Fruit fly (Drosophila melanogaster): Measurements from ENCODE around the gene HP1e.

HP1e gene

DNA sequence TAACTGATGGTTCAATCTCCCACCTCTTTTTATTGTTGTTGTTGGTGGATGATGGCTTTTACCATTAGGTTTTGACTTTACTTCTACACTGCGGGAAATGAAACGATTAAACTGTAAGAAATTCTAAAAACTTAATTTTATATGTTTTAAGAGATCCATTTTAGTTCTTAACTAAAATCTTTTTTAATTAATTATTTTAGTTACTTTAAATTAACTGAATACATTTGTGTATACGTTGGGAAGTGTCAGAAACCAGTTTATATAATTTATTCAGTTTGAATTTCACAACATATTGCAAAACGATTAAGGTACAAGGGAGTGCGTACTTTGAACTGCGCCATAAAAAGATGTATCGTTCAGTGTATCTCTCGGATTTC lies 31.7 kb downstream of the HP1e start:
- TF ChIP-seq psq (GFP tag; optimal IDR thresholded peaks at IDR 0.05): peak; percentile 79
- no peak for TF ChIP-seq CrebA (GFP tag; optimal IDR thresholded peaks at IDR 0.05; ENCODE audit: borderline replicate concordance)
- TF ChIP-seq Abd-B (GFP tag; optimal IDR thresholded peaks at IDR 0.05): no peak
- TF ChIP-seq dsf (GFP tag; optimal IDR thresholded peaks at IDR 0.05; ENCODE audit: borderline replicate concordance): peak; percentile 45
- TF ChIP-seq Jra (GFP tag; optimal IDR thresholded peaks at IDR 0.05): no peak
- no peak for TF ChIP-seq Vsx2 (GFP tag; optimal IDR thresholded peaks at IDR 0.05; ENCODE audit: partially characterized antibody)
- TF ChIP-seq Rel (GFP tag; optimal IDR thresholded peaks at IDR 0.05): no peak
- no peak for TF ChIP-seq Rel (tag; optimal IDR thresholded peaks at IDR 0.05)
- TF ChIP-seq rgr (GFP tag; optimal IDR thresholded peaks at IDR 0.05): peak; percentile 74
- TF ChIP-seq brk (GFP tag; optimal IDR thresholded peaks at IDR 0.05): peak; percentile 65
- peak; percentile 77 for TF ChIP-seq OdsH (GFP tag; optimal IDR thresholded peaks at IDR 0.05)
- no peak for TF ChIP-seq Hr83 (GFP tag; optimal IDR thresholded peaks at IDR 0.05; ENCODE audit: poor library complexity, severe bottlenecking)
- TF ChIP-seq lola (GFP tag; optimal IDR thresholded peaks at IDR 0.05): no peak
- peak; percentile 87 for TF ChIP-seq sage (GFP tag; optimal IDR thresholded peaks at IDR 0.05)
- peak in 1 of 2 experiments; percentile 78 for TF ChIP-seq foxo (GFP tag; optimal IDR thresholded peaks at IDR 0.05)
- no peak for TF ChIP-seq Dif (GFP tag; optimal IDR thresholded peaks at IDR 0.05; ENCODE audit: partially characterized antibody)
- TF ChIP-seq ey (GFP tag; optimal IDR thresholded peaks at IDR 0.05): peak; percentile 54
- TF ChIP-seq usp (GFP tag; optimal IDR thresholded peaks at IDR 0.05): no peak
- peak; percentile 30 for TF ChIP-seq br (GFP tag; optimal IDR thresholded peaks at IDR 0.05)
- no peak for TF ChIP-seq N (GFP tag; optimal IDR thresholded peaks at IDR 0.05)
- TF ChIP-seq fru (GFP tag; optimal IDR thresholded peaks at IDR 0.05): peak; percentile 74
- TF ChIP-seq dmrt93B (GFP tag; optimal IDR thresholded peaks at IDR 0.05): peak; percentile 50
- TF ChIP-seq sv (GFP tag; optimal IDR thresholded peaks at IDR 0.05): peak; percentile 47
- peak; percentile 83 for TF ChIP-seq Sp1 (GFP tag; optimal IDR thresholded peaks at IDR 0.05)
- no peak for TF ChIP-seq Mio (GFP tag; optimal IDR thresholded peaks at IDR 0.05)
- peak; percentile 81 for TF ChIP-seq h (GFP tag; optimal IDR thresholded peaks at IDR 0.05)
- no peak for TF ChIP-seq GATAd (GFP tag; optimal IDR thresholded peaks at IDR 0.05)
- no peak for TF ChIP-seq Hr78 (GFP tag; optimal IDR thresholded peaks at IDR 0.05)
- TF ChIP-seq tai (GFP tag; optimal IDR thresholded peaks at IDR 0.05): no peak
- TF ChIP-seq pan (optimal IDR thresholded peaks at IDR 0.05): no peak
- no peak for TF ChIP-seq woc (GFP tag; optimal IDR thresholded peaks at IDR 0.05)
- peak; percentile 76 for TF ChIP-seq HLH106 (tag; optimal IDR thresholded peaks at IDR 0.05)
- no peak for TF ChIP-seq Dfd (GFP tag; optimal IDR thresholded peaks at IDR 0.05)
- TF ChIP-seq dl (GFP tag; optimal IDR thresholded peaks at IDR 0.05; ENCODE audit: insufficient read depth in 1 of 2, partially characterized antibody in 2 of 2): no peak
- no peak for TF ChIP-seq Myc (optimal IDR thresholded peaks at IDR 0.05)
- TF ChIP-seq jim (GFP tag; optimal IDR thresholded peaks at IDR 0.05): no peak
- no peak for TF ChIP-seq CG32264 (GFP tag; optimal IDR thresholded peaks at IDR 0.05)
- TF ChIP-seq Hnf4 (GFP tag; optimal IDR thresholded peaks at IDR 0.05): peak; percentile 32
- TF ChIP-seq CG9705 (GFP tag; optimal IDR thresholded peaks at IDR 0.05): no peak

DNA sequence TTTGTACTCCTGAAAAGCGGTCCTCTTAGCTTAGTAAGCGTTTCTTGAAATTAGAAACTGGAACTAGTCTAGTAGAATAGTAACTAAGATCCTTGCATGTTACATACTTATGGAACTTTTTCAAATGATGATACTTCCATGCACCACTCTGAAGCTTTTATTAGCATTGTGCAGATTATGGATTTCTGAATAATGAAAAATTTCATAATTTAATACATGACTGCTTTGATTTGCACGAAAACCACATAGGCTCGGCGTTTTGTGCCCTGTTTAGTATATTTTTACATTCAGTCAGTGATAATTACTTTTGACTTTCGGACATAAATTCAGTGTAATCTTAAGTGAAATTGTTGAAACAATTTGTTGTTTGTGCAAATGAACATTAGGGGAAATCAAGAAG lies 33.6 kb downstream of the HP1e start, which contains the start of gene CG43675:
Gene CG43675, plus strand, starts transcription at position 301 of the 400 bp plus-strand sequence.
- no peak for TF ChIP-seq CrebA (GFP tag; optimal IDR thresholded peaks at IDR 0.05; ENCODE audit: borderline replicate concordance)
- TF ChIP-seq psq (GFP tag; optimal IDR thresholded peaks at IDR 0.05): no peak
- TF ChIP-seq br (GFP tag; optimal IDR thresholded peaks at IDR 0.05): no peak
- TF ChIP-seq dsf (GFP tag; optimal IDR thresholded peaks at IDR 0.05; ENCODE audit: borderline replicate concordance): no peak
- TF ChIP-seq Dif (GFP tag; optimal IDR thresholded peaks at IDR 0.05; ENCODE audit: partially characterized antibody): no peak
- TF ChIP-seq woc (GFP tag; optimal IDR thresholded peaks at IDR 0.05): no peak
- TF ChIP-seq Dfd (GFP tag; optimal IDR thresholded peaks at IDR 0.05): no peak
- no peak for TF ChIP-seq Vsx2 (GFP tag; optimal IDR thresholded peaks at IDR 0.05; ENCODE audit: partially characterized antibody)
- no peak for TF ChIP-seq CG9705 (GFP tag; optimal IDR thresholded peaks at IDR 0.05)
- TF ChIP-seq sage (GFP tag; optimal IDR thresholded peaks at IDR 0.05): no peak
- TF ChIP-seq tai (GFP tag; optimal IDR thresholded peaks at IDR 0.05): no peak
- no peak for TF ChIP-seq Sp1 (GFP tag; optimal IDR thresholded peaks at IDR 0.05)
- no peak for TF ChIP-seq h (GFP tag; optimal IDR thresholded peaks at IDR 0.05)
